Fruit fly (Drosophila melanogaster) whole organism, embryonic: ENCODE data around the gene CG16775.

Experiments
- Ada2b ChIP-seq: fragments of 200-800 bp; sonication (Bioruptor generic); IDR thresholded peaks from 2 replicates; pipeline ENCODE4 v1.3.6; 2022; ENCODE audit warnings: missing biosample characterization, missing genetic modification characterization
- Atf6 ChIP-seq: fragments of 200-800 bp; sonication (Bioruptor generic); IDR thresholded peaks from 2 replicates; pipeline ENCODE4 v1.3.6; 2022; ENCODE audit warnings: missing biosample characterization, missing genetic modification characterization
- BEAF-32 ChIP-seq: fragments of 200-800 bp; sonication (Bioruptor generic); optimal IDR thresholded peaks from 3 replicates; lab custom pipeline; 2017; ENCODE audit warnings: missing biosample characterization, missing genetic modification characterization, mild to moderate bottlenecking, moderate library complexity, missing genetic modification reagents
- Bgb ChIP-seq: fragments of 200-800 bp; sonication (Bioruptor generic); IDR thresholded peaks from 2 replicates; pipeline ENCODE4 v1.3.6; 2022; ENCODE audit warnings: missing biosample characterization, missing genetic modification characterization; ENCODE audit not compliant: partially characterized antibody
- CG10147 ChIP-seq: fragments of 200-800 bp; sonication (Bioruptor generic); optimal IDR thresholded peaks from 2 replicates; lab custom pipeline; 2019; ENCODE audit warnings: missing biosample characterization, mild to moderate bottlenecking, missing genetic modification characterization, moderate library complexity
- CG12071 ChIP-seq: fragments of 200-800 bp; sonication (Bioruptor generic); optimal IDR thresholded peaks from 3 replicates; lab custom pipeline; 2018; ENCODE audit warnings: missing biosample characterization, mild to moderate bottlenecking, missing genetic modification characterization
- CG12219 ChIP-seq: fragments of 200-800 bp; sonication (Bioruptor generic); optimal IDR thresholded peaks from 3 replicates; lab custom pipeline; 2018; ENCODE audit warnings: missing biosample characterization, mild to moderate bottlenecking, missing genetic modification characterization
- CG15601 ChIP-seq: fragments of 200-800 bp; sonication (Bioruptor generic); optimal IDR thresholded peaks from 3 replicates; lab custom pipeline; 2019; ENCODE audit warnings: missing biosample characterization, mild to moderate bottlenecking, missing genetic modification characterization, moderate library complexity
- CG1602 ChIP-seq: fragments of 200-800 bp; sonication (Bioruptor generic); optimal IDR thresholded peaks from 3 replicates; lab custom pipeline; 2016; ENCODE audit warnings: missing biosample characterization, missing genetic modification characterization
- CG18599 ChIP-seq: fragments of 200-800 bp; sonication (Bioruptor generic); optimal IDR thresholded peaks from 3 replicates; lab custom pipeline; 2017; ENCODE audit warnings: missing biosample characterization, missing genetic modification characterization, mild to moderate bottlenecking, moderate library complexity, missing genetic modification reagents
- CG2678 ChIP-seq: fragments of 200-800 bp; sonication (Bioruptor generic); optimal IDR thresholded peaks from 3 replicates; lab custom pipeline; 2019; ENCODE audit warnings: missing biosample characterization, mild to moderate bottlenecking, missing genetic modification characterization, moderate library complexity
- CG2875 ChIP-seq: fragments of 200-800 bp; sonication (Bioruptor generic); optimal IDR thresholded peaks from 2 replicates; lab custom pipeline; 2017; ENCODE audit warnings: missing biosample characterization, mild to moderate bottlenecking, missing genetic modification characterization, missing genetic modification reagents
- CG3163 ChIP-seq: fragments of 200-800 bp; sonication (Bioruptor generic); optimal IDR thresholded peaks from 3 replicates; lab custom pipeline; 2016; ENCODE audit warnings: missing biosample characterization, missing genetic modification characterization
- CG32532 ChIP-seq: fragments of 200-800 bp; sonication (Bioruptor generic); IDR thresholded peaks from 2 replicates; pipeline ENCODE4 v1.3.6; 2022; ENCODE audit warnings: missing biosample characterization, missing genetic modification characterization
- CG7271 ChIP-seq: fragments of 200-800 bp; sonication (Bioruptor generic); optimal IDR thresholded peaks from 2 replicates; lab custom pipeline; 2018; ENCODE audit warnings: missing biosample characterization, mild to moderate bottlenecking, missing genetic modification characterization, moderate library complexity
- CG7372 ChIP-seq: fragments of 200-800 bp; sonication (Bioruptor generic); IDR thresholded peaks from 2 replicates; pipeline ENCODE4 v1.3.6; 2022; ENCODE audit warnings: missing biosample characterization, missing genetic modification characterization
- CG8290 ChIP-seq, 3 experiments: fragments of 200-800 bp; sonication (Bioruptor generic); optimal IDR thresholded peaks; 2 replicates each; lab custom pipeline; 2016 to 2019; ENCODE audit warnings: missing biosample characterization in 3 of 3, missing genetic modification characterization in 3 of 3, mild to moderate bottlenecking in 2 of 3, moderate library complexity in 1 of 3
- CG8478 ChIP-seq: fragments of >200 bp; optimal IDR thresholded peaks from 2 replicates; lab custom pipeline; 2018
- CG9727 ChIP-seq: fragments of 200-800 bp; sonication (Bioruptor generic); optimal IDR thresholded peaks from 3 replicates; lab custom pipeline; 2017; ENCODE audit warnings: missing biosample characterization, mild to moderate bottlenecking, missing genetic modification characterization
- CoRest ChIP-seq: fragments of 200-800 bp; sonication (Bioruptor generic); optimal IDR thresholded peaks from 3 replicates; lab custom pipeline; 2018; ENCODE audit warnings: missing biosample characterization, mild to moderate bottlenecking, missing genetic modification characterization, moderate library complexity
- CrebB ChIP-seq: fragments of 200-800 bp; sonication (Bioruptor generic); optimal IDR thresholded peaks from 3 replicates; lab custom pipeline; 2018; ENCODE audit warnings: missing biosample characterization, mild to moderate bottlenecking, missing genetic modification characterization
- D ChIP-seq, 2 experiments: fragments of 200-800 bp in 1 of 2; fragments of >200 bp in 1 of 2; sonication (Bioruptor generic) in 1 of 2; optimal IDR thresholded peaks; 2 replicates in 1 of 2; 3 replicates in 1 of 2; lab custom pipeline; 2017; ENCODE audit warnings: mild to moderate bottlenecking in 1 of 2, missing biosample characterization in 1 of 2, missing genetic modification characterization in 1 of 2, missing genetic modification reagents in 1 of 2
- Deaf1 ChIP-seq: fragments of 200-800 bp; optimal IDR thresholded peaks from 3 replicates; lab custom pipeline; 2019; ENCODE audit warnings: missing biosample characterization, mild to moderate bottlenecking, missing genetic modification characterization, moderate library complexity
- Dip3 ChIP-seq: fragments of 200-800 bp; sonication (Bioruptor generic); optimal IDR thresholded peaks from 3 replicates; lab custom pipeline; 2016; ENCODE audit warnings: missing biosample characterization, missing genetic modification characterization
- H2.0 ChIP-seq: fragments of 200-800 bp; sonication (Bioruptor generic); IDR thresholded peaks from 2 replicates; pipeline ENCODE4 v1.3.6; 2022; ENCODE audit warnings: missing biosample characterization, missing genetic modification characterization
- HLH4C ChIP-seq: fragments of 200-800 bp; sonication (Bioruptor generic); IDR thresholded peaks from 3 replicates; pipeline ENCODE4 v1.3.6; 2022; ENCODE audit warnings: missing biosample characterization, missing genetic modification characterization; ENCODE audit not compliant: partially characterized antibody
- Rx ChIP-seq: fragments of 200-800 bp; sonication (Bioruptor generic); IDR thresholded peaks from 2 replicates; pipeline ENCODE4 v1.3.6; 2022; ENCODE audit warnings: missing biosample characterization, missing genetic modification characterization
- Sry-β ChIP-seq: fragments of 200-800 bp; sonication (Bioruptor generic); optimal IDR thresholded peaks from 2 replicates; lab custom pipeline; 2018; ENCODE audit warnings: missing biosample characterization, mild to moderate bottlenecking, missing genetic modification characterization, moderate library complexity
- Ssrp ChIP-seq: fragments of 200-800 bp; sonication (Bioruptor generic); optimal IDR thresholded peaks from 2 replicates; lab custom pipeline; 2018; ENCODE audit warnings: missing biosample characterization, mild to moderate bottlenecking, missing genetic modification characterization, moderate library complexity
- TFAM ChIP-seq: fragments of 200-800 bp; sonication (Bioruptor generic); optimal IDR thresholded peaks from 2 replicates; lab custom pipeline; 2017; ENCODE audit warnings: missing biosample characterization, missing genetic modification characterization, inconsistent platforms
- Taf1 ChIP-seq: fragments of 200-800 bp; sonication (Bioruptor generic); IDR thresholded peaks from 2 replicates; pipeline ENCODE4 v1.3.6; 2022; ENCODE audit warnings: missing biosample characterization, missing genetic modification characterization
- Vsx1 ChIP-seq: fragments of 200-800 bp; sonication (Bioruptor generic); optimal IDR thresholded peaks from 2 replicates; lab custom pipeline; 2017; ENCODE audit warnings: missing biosample characterization, mild to moderate bottlenecking, missing genetic modification characterization, missing genetic modification reagents
- Xbp1 ChIP-seq: fragments of 200-800 bp; sonication (Bioruptor generic); optimal IDR thresholded peaks from 3 replicates; lab custom pipeline; 2016; ENCODE audit warnings: missing biosample characterization, mild to moderate bottlenecking, missing genetic modification characterization
- da ChIP-seq: fragments of 200-800 bp; sonication (Bioruptor generic); optimal IDR thresholded peaks from 2 replicates; lab custom pipeline; 2016; ENCODE audit warnings: missing biosample characterization, missing genetic modification characterization
- dati ChIP-seq: fragments of 200-800 bp; sonication (Bioruptor generic); IDR thresholded peaks from 2 replicates; pipeline ENCODE4 v1.3.6; 2022; ENCODE audit warnings: missing biosample characterization, missing genetic modification characterization
- en ChIP-seq: fragments of 200-800 bp; sonication (Bioruptor generic); optimal IDR thresholded peaks from 2 replicates; lab custom pipeline; 2016; ENCODE audit warnings: missing biosample characterization, missing genetic modification characterization
- gcm ChIP-seq: fragments of 200-800 bp; sonication (Bioruptor generic); optimal IDR thresholded peaks from 2 replicates; lab custom pipeline; 2019; ENCODE audit warnings: missing biosample characterization, mild to moderate bottlenecking, missing genetic modification characterization, moderate library complexity
- luna ChIP-seq: fragments of 200-800 bp; sonication (Bioruptor generic); optimal IDR thresholded peaks from 2 replicates; lab custom pipeline; 2016; ENCODE audit warnings: missing biosample characterization, missing genetic modification characterization
- mirr ChIP-seq: fragments of 200-800 bp; sonication (Bioruptor generic); optimal IDR thresholded peaks from 3 replicates; lab custom pipeline; 2018; ENCODE audit warnings: missing biosample characterization, mild to moderate bottlenecking, missing genetic modification characterization
- peb ChIP-seq: fragments of 200-800 bp; sonication (Bioruptor generic); IDR thresholded peaks from 2 replicates; pipeline ENCODE4 v1.3.6; 2022; ENCODE audit warnings: missing biosample characterization, missing genetic modification characterization
- pfk ChIP-seq: fragments of 200-800 bp; sonication (Bioruptor generic); optimal IDR thresholded peaks from 2 replicates; lab custom pipeline; 2018; ENCODE audit warnings: missing biosample characterization, mild to moderate bottlenecking, missing genetic modification characterization, moderate library complexity
- pho ChIP-seq: fragments of 200-800 bp; sonication (Bioruptor generic); optimal IDR thresholded peaks from 2 replicates; lab custom pipeline; 2016; ENCODE audit warnings: missing biosample characterization, missing genetic modification characterization
- pros ChIP-seq: fragments of 200-800 bp; sonication (Bioruptor generic); optimal IDR thresholded peaks from 3 replicates; lab custom pipeline; 2019; ENCODE audit warnings: missing biosample characterization, mild to moderate bottlenecking, missing genetic modification characterization, moderate library complexity
- repo ChIP-seq: fragments of 200-800 bp; sonication (Bioruptor generic); optimal IDR thresholded peaks from 2 replicates; lab custom pipeline; 2016; ENCODE audit warnings: missing biosample characterization, missing genetic modification characterization
- run ChIP-seq: fragments of 200-800 bp; sonication (Bioruptor generic); optimal IDR thresholded peaks from 3 replicates; lab custom pipeline; 2018; ENCODE audit warnings: missing biosample characterization, mild to moderate bottlenecking, missing genetic modification characterization
- seq ChIP-seq: fragments of 200-800 bp; sonication (Bioruptor generic); IDR thresholded peaks from 2 replicates; pipeline ENCODE4 v1.3.6; 2022; ENCODE audit warnings: missing biosample characterization, missing genetic modification characterization
- so ChIP-seq: fragments of 200-800 bp; sonication (Bioruptor generic); IDR thresholded peaks from 3 replicates; pipeline ENCODE4 v1.3.6; 2022; ENCODE audit warnings: missing biosample characterization, missing genetic modification characterization
- sqz ChIP-seq: fragments of 200-800 bp; sonication (Bioruptor generic); optimal IDR thresholded peaks from 3 replicates; lab custom pipeline; 2018; ENCODE audit warnings: missing biosample characterization, mild to moderate bottlenecking, missing genetic modification characterization
- tgo ChIP-seq: fragments of 200-800 bp; sonication (Bioruptor generic); IDR thresholded peaks from 3 replicates; pipeline ENCODE4 v1.3.6; 2022; ENCODE audit warnings: missing biosample characterization, missing genetic modification characterization
- wdn ChIP-seq: fragments of 200-800 bp; sonication (Bioruptor generic); IDR thresholded peaks from 2 replicates; pipeline ENCODE4 v1.3.6; 2022; ENCODE audit warnings: missing biosample characterization, missing genetic modification characterization

The CG16775 gene

dm6 chr3L:17907609-17908160 is 21.2 kb upstream of the CG16775 start, which contains the start of the genes Prestin and Wdr92 (continued):
- TF ChIP-seq Vsx1 (GFP tag; lab: Kevin White, UChicago) (peak; percentile 6), TFAM (GFP tag; lab: Kevin White, UChicago) (no peak), repo (GFP tag; lab: Kevin White, UChicago) (no peak), en (GFP tag; lab: Kevin White, UChicago) (no peak), CG9727 (no peak), CG3163 (peak; percentile 12), CG1602 (GFP tag; lab: Kevin White, UChicago) (no peak), CG10147 (GFP tag; lab: Kevin White, UChicago) (peak; percentile 23), CG18599 (GFP tag; lab: Kevin White, UChicago) (peak; percentile 15), mirr (GFP tag; lab: Kevin White, UChicago) (peak; percentile 44), so (GFP tag; lab: Robert Waterston, UW) (no peak; the same call in 2 of the 3 replicates), sqz (GFP tag; lab: Kevin White, UChicago) (peak; percentile 85), Taf1 (GFP tag; lab: Robert Waterston, UW) (no peak), CG8290 (GFP tag; optimal IDR thresholded peaks at IDR 0.05; lab: Kevin White, UChicago) (peak; percentile 56), CG8290 (tag; optimal IDR thresholded peaks at IDR 0.05; lab: Kevin White, UChicago) (peak; percentile 51 to 62), da (GFP tag; lab: Kevin White, UChicago) (no peak), CG12219 (GFP tag; lab: Kevin White, UChicago) (no peak), run (tag; lab: Kevin White, UChicago) (no peak), CG7372 (no peak), Bgb (GFP tag; lab: Robert Waterston, UW) (peak; percentile 67), wdn (GFP tag; lab: Robert Waterston, UW) (no peak), pros (GFP tag; lab: Kevin White, UChicago) (no peak), dati (GFP tag; lab: Robert Waterston, UW) (no peak), pfk (GFP tag; lab: Kevin White, UChicago) (no peak), CG12071 (GFP tag; lab: Kevin White, UChicago) (peak; percentile 49), Dip3 (GFP tag; lab: Kevin White, UChicago) (no peak), CG15601 (tag; lab: Kevin White, UChicago) (peak; percentile 51), HLH4C (GFP tag; lab: Robert Waterston, UW) (no peak; the same call in none of the 3 replicates), CG32532 (GFP tag; lab: Robert Waterston, UW) (no peak; the same call in 1 of the 2 replicates), CG7271 (tag; lab: Kevin White, UChicago) (no peak), CoRest (tag; lab: Kevin White, UChicago) (peak; percentile 28), gcm (GFP tag; lab: Kevin White, UChicago) (no peak), Ssrp (no peak), Atf6 (GFP tag; lab: Robert Waterston, UW) (no peak), luna (GFP tag; lab: Kevin White, UChicago) (no peak), H2.0 (GFP tag; lab: Robert Waterston, UW) (no peak), CG2875 (GFP tag; lab: Kevin White, UChicago) (no peak), CG2678 (tag; lab: Kevin White, UChicago) (peak; percentile 36), pho (GFP tag; lab: Kevin White, UChicago) (no peak), Xbp1 (GFP tag; lab: Kevin White, UChicago) (no peak), BEAF-32 (peak; percentile 90), D (optimal IDR thresholded peaks at IDR 0.05; lab: Kevin White, UChicago) (no peak), D (GFP tag; optimal IDR thresholded peaks at IDR 0.05; lab: Kevin White, UChicago) (no peak), Rx (GFP tag; lab: Robert Waterston, UW) (no peak), tgo (GFP tag; lab: Robert Waterston, UW) (no peak), CrebB (tag; lab: Kevin White, UChicago) (no peak), Ada2b (GFP tag; lab: Robert Waterston, UW) (no peak), CG8478 (lab: Kevin White, UChicago) (no peak), Deaf1 (tag; lab: Kevin White, UChicago) (peak; percentile 64), Sry-β (GFP tag; lab: Kevin White, UChicago) (no peak), peb (GFP tag; lab: Robert Waterston, UW) (no peak), seq (GFP tag; lab: Robert Waterston, UW) (0 out of 2 replicates have a peak, but pooled peaks have one; percentile 29)
